Worm (Caenorhabditis elegans): ENCODE measurements around the gene T05A7.6.

T05A7.6 gene

DNA sequence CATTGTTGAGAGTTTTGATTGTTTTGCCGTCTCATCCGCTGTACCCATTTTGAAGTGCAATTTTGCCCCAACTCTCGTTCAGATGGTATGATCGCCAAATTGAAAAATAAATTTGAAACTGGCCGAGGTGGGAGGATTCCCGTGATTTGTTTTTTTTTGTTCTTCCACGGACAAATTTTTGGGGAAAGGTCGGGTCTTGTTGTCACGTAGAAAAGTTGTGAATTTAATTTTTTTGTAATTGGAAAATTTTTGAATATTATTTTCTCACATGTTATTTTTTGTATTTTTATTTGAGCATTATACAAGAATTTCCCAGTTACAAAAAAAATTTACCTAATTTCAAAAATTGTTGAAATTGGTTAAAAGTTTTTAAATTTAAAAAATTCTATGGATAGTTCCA, at the start of gene T05A7.6:
TSS of gene T05A7.6 (minus strand) at position 101 of the 400 bp plus-strand sequence.
- TF ChIP-seq scrt-1 (GFP tag; IDR thresholded peaks at IDR 0.05): no peak
- TF ChIP-seq aly-1 (tag; optimal IDR thresholded peaks at IDR 0.05): no peak
- no peak for TF ChIP-seq B0310.2 (tag; optimal IDR thresholded peaks at IDR 0.05)
- TF ChIP-seq flt-1 (GFP tag; IDR thresholded peaks at IDR 0.05): no peak
- TF ChIP-seq hmg-4 (GFP tag; optimal IDR thresholded peaks at IDR 0.05): no peak
- no peak for TF ChIP-seq pes-1 (GFP tag; IDR thresholded peaks at IDR 0.05)
- TF ChIP-seq ama-1 (optimal IDR thresholded peaks at IDR 0.05): no peak
- TF ChIP-seq tra-4 (tag; optimal IDR thresholded peaks at IDR 0.05): no peak
- no peak for TF ChIP-seq ceh-36 (tag; optimal IDR thresholded peaks at IDR 0.05)
- no peak for TF ChIP-seq ets-7 (tag; optimal IDR thresholded peaks at IDR 0.05)
- TF ChIP-seq F13C5.2 (tag; optimal IDR thresholded peaks at IDR 0.05): no peak
- TF ChIP-seq hnd-1 (tag; optimal IDR thresholded peaks at IDR 0.05): no peak
- TF ChIP-seq tbx-37 (GFP tag; conservative IDR thresholded peaks at IDR 0.05): no peak
- TF ChIP-seq sea-1 (GFP tag; conservative IDR thresholded peaks at IDR 0.05): no peak
- no peak for TF ChIP-seq ceh-13 (GFP tag; optimal IDR thresholded peaks at IDR 0.05)
- TF ChIP-seq hmbx-1 (tag; optimal IDR thresholded peaks at IDR 0.05): no peak
- TF ChIP-seq tbx-11 (GFP tag; IDR thresholded peaks at IDR 0.05): no peak

DNA sequence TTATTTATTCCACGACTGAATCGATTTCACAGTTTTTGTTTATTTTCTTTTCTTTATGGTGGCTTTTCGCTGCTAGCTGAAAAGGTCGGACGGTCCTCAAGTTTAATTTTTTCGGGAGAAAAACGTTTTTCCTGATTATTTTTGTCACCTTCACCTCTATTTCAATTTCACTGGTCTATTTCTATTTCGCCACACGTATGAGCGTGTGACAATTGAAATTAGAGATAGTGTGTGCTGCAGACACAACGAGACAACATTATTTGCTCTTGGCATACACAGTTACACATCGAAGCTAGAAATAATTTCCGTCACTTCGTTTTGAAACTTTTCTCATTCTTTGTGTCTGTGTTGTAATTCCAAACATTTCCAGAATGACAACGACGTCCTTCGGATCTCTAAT, 44.1 kb upstream of the T05A7.6 start, which contains the start of gene F41C3.8:
TSS of gene F41C3.8 (plus strand) at position 371 of the 400 bp plus-strand sequence.
- no peak for TF ChIP-seq hmbx-1 (tag; optimal IDR thresholded peaks at IDR 0.05)
- no peak for TF ChIP-seq F13C5.2 (tag; optimal IDR thresholded peaks at IDR 0.05)
- TF ChIP-seq tbx-11 (GFP tag; IDR thresholded peaks at IDR 0.05): no peak
- TF ChIP-seq hnd-1 (tag; optimal IDR thresholded peaks at IDR 0.05): no peak
- no peak for TF ChIP-seq hmg-4 (GFP tag; optimal IDR thresholded peaks at IDR 0.05)
- TF ChIP-seq ceh-13 (GFP tag; optimal IDR thresholded peaks at IDR 0.05): no peak
- no peak for TF ChIP-seq ceh-36 (tag; optimal IDR thresholded peaks at IDR 0.05)
- TF ChIP-seq ama-1 (optimal IDR thresholded peaks at IDR 0.05): no peak
- TF ChIP-seq tbx-37 (GFP tag; conservative IDR thresholded peaks at IDR 0.05): no peak
- no peak for TF ChIP-seq sea-1 (GFP tag; conservative IDR thresholded peaks at IDR 0.05)
- no peak for TF ChIP-seq pes-1 (GFP tag; IDR thresholded peaks at IDR 0.05)
- no peak for TF ChIP-seq flt-1 (GFP tag; IDR thresholded peaks at IDR 0.05)
- no peak for TF ChIP-seq scrt-1 (GFP tag; IDR thresholded peaks at IDR 0.05)
- no peak for TF ChIP-seq aly-1 (tag; optimal IDR thresholded peaks at IDR 0.05)
- no peak for TF ChIP-seq ets-7 (tag; optimal IDR thresholded peaks at IDR 0.05)
- TF ChIP-seq tra-4 (tag; optimal IDR thresholded peaks at IDR 0.05): no peak
- no peak for TF ChIP-seq B0310.2 (tag; optimal IDR thresholded peaks at IDR 0.05)

- TF ChIP-seq B0310.2 (tag; optimal IDR thresholded peaks at IDR 0.05) (no peak), aly-1 (tag; optimal IDR thresholded peaks at IDR 0.05) (no peak), hmbx-1 (tag; optimal IDR thresholded peaks at IDR 0.05) (no peak), tbx-11 (GFP tag; IDR thresholded peaks at IDR 0.05) (no peak), ceh-36 (tag; optimal IDR thresholded peaks at IDR 0.05) (no peak), ets-7 (tag; optimal IDR thresholded peaks at IDR 0.05) (no peak), ceh-13 (GFP tag; optimal IDR thresholded peaks at IDR 0.05) (no peak), pes-1 (GFP tag; IDR thresholded peaks at IDR 0.05) (no peak), F13C5.2 (tag; optimal IDR thresholded peaks at IDR 0.05) (no peak), hmg-4 (GFP tag; optimal IDR thresholded peaks at IDR 0.05) (no peak), ama-1 (optimal IDR thresholded peaks at IDR 0.05) (no peak), tra-4 (tag; optimal IDR thresholded peaks at IDR 0.05) (no peak), scrt-1 (GFP tag; IDR thresholded peaks at IDR 0.05) (no peak), flt-1 (GFP tag; IDR thresholded peaks at IDR 0.05) (no peak), hnd-1 (tag; optimal IDR thresholded peaks at IDR 0.05) (no peak), tbx-37 (GFP tag; conservative IDR thresholded peaks at IDR 0.05) (no peak)
Measured at ce11 chrII:4710813-4711212, 39.2 kb upstream of the T05A7.6 start.

DNA sequence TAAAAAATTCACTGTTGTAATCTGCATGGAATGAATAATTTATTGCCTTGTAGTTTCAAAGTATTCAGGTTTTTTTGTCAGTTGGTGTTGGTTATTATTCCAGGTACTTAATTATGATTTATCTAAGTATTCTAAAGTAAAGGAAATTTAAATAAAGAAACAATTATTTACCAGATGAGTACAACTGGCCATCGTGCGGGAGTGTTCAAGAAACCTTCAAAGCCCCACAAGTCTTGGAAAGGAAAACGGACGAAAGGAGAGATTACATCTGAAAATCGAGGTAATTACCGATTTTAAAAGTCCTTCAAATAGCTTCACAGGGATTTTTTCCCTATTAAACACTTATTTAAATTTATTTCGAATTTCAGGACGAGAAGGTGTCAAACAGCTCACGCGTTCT, 38.5 kb upstream of the T05A7.6 start, which contains the start of gene tag-151:
TSS of gene tag-151 (plus strand) at position 158 of the 400 bp plus-strand sequence.
- TF ChIP-seq sea-1 (GFP tag; conservative IDR thresholded peaks at IDR 0.05): no peak
- TF ChIP-seq hmg-4 (GFP tag; optimal IDR thresholded peaks at IDR 0.05): no peak
- TF ChIP-seq ceh-13 (GFP tag; optimal IDR thresholded peaks at IDR 0.05): no peak
- no peak for TF ChIP-seq B0310.2 (tag; optimal IDR thresholded peaks at IDR 0.05)
- TF ChIP-seq pes-1 (GFP tag; IDR thresholded peaks at IDR 0.05): no peak
- no peak for TF ChIP-seq hnd-1 (tag; optimal IDR thresholded peaks at IDR 0.05)
- no peak for TF ChIP-seq ama-1 (optimal IDR thresholded peaks at IDR 0.05)
- no peak for TF ChIP-seq scrt-1 (GFP tag; IDR thresholded peaks at IDR 0.05)
- TF ChIP-seq tra-4 (tag; optimal IDR thresholded peaks at IDR 0.05): no peak
- TF ChIP-seq F13C5.2 (tag; optimal IDR thresholded peaks at IDR 0.05): no peak
- TF ChIP-seq tbx-37 (GFP tag; conservative IDR thresholded peaks at IDR 0.05): no peak
- no peak for TF ChIP-seq flt-1 (GFP tag; IDR thresholded peaks at IDR 0.05)
- no peak for TF ChIP-seq ets-7 (tag; optimal IDR thresholded peaks at IDR 0.05)
- TF ChIP-seq ceh-36 (tag; optimal IDR thresholded peaks at IDR 0.05): no peak
- TF ChIP-seq tbx-11 (GFP tag; IDR thresholded peaks at IDR 0.05): no peak
- no peak for TF ChIP-seq aly-1 (tag; optimal IDR thresholded peaks at IDR 0.05)

DNA sequence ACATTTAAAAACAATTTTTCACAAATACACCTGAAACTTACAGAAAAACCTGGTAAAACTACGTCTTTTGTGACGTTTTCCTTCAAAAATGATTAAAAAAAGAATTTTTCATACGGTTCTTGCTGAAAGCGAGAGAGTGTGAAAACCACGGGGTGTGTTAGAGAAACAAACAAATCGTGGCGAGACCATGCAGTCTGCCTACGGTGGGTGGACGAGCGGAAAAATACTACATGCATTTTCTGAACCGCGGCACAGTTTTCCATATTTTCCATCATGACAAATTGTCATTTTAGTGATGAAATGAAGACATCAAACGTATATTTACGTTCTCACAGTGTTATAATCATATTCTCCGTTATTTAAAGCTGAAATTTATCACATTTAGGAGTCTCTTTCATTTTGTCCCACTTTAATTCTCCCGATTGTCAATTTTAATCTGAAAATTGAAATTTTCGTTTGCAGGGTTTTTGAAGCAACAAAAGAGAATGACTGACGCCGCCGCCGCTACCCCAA, 34.8 kb upstream of the T05A7.6 start, which contains the start of the genes F10G7.9 and tsn-1:
TSS of gene F10G7.9 (minus strand) at position 127 of the 513 bp plus-strand sequence.
TSS of gene tsn-1 (plus strand) at position 463 of the 513 bp plus-strand sequence.
- no peak for TF ChIP-seq ceh-36 (tag; optimal IDR thresholded peaks at IDR 0.05)
- no peak for TF ChIP-seq flt-1 (GFP tag; IDR thresholded peaks at IDR 0.05)
- peak; percentile 12 for TF ChIP-seq F13C5.2 (tag; optimal IDR thresholded peaks at IDR 0.05)

DNA sequence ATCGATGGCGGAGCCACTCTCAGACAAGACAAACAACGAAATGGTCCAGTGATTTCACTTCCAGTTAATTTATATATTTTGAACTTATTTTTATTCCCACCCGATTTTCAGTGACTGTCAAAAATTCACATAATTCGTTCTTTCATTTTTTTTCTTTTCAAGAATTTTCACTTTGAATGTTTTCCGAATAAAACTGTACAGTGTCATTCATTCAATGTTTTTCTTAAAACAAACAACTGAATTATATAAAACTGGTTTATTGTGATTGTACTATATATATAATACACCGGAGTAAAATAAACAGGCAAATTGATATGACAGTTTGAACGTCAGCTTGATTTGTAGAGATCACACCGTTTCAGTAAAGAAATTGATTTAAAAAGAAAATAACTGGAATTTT, 31.4 kb upstream of the T05A7.6 start:
- TF ChIP-seq ets-7 (tag; optimal IDR thresholded peaks at IDR 0.05): no peak
- no peak for TF ChIP-seq ama-1 (optimal IDR thresholded peaks at IDR 0.05)
- TF ChIP-seq pes-1 (GFP tag; IDR thresholded peaks at IDR 0.05): no peak
- no peak for TF ChIP-seq tra-4 (tag; optimal IDR thresholded peaks at IDR 0.05)
- TF ChIP-seq hnd-1 (tag; optimal IDR thresholded peaks at IDR 0.05): no peak
- TF ChIP-seq hmg-4 (GFP tag; optimal IDR thresholded peaks at IDR 0.05): no peak
- TF ChIP-seq scrt-1 (GFP tag; IDR thresholded peaks at IDR 0.05): no peak
- TF ChIP-seq B0310.2 (tag; optimal IDR thresholded peaks at IDR 0.05): no peak

- peak; percentile 58 for TF ChIP-seq ets-7 (tag; optimal IDR thresholded peaks at IDR 0.05)
- peak; percentile 81 for TF ChIP-seq F13C5.2 (tag; optimal IDR thresholded peaks at IDR 0.05)
- TF ChIP-seq tbx-37 (GFP tag; conservative IDR thresholded peaks at IDR 0.05): peak; percentile 45; the same call in 1 of the 2 replicates
- peak; percentile 65; the same call in 1 of the 2 replicates for TF ChIP-seq sea-1 (GFP tag; conservative IDR thresholded peaks at IDR 0.05)
- peak; percentile 25 for TF ChIP-seq hnd-1 (tag; optimal IDR thresholded peaks at IDR 0.05)
- TF ChIP-seq B0310.2 (tag; optimal IDR thresholded peaks at IDR 0.05): peak; percentile 18
- peak; percentile 44 for TF ChIP-seq aly-1 (tag; optimal IDR thresholded peaks at IDR 0.05)
- TF ChIP-seq flt-1 (GFP tag; IDR thresholded peaks at IDR 0.05): peak; percentile 63
- peak; percentile 68 for TF ChIP-seq tbx-11 (GFP tag; IDR thresholded peaks at IDR 0.05)
- TF ChIP-seq pes-1 (GFP tag; IDR thresholded peaks at IDR 0.05): peak; percentile 79
- peak; percentile 71 for TF ChIP-seq scrt-1 (GFP tag; IDR thresholded peaks at IDR 0.05)
- TF ChIP-seq hmg-4 (GFP tag; optimal IDR thresholded peaks at IDR 0.05): peak; percentile 78
Measured at ce11 chrII:4701482-4702119, 30.0 kb upstream of the T05A7.6 start, which contains the start of gene unc-85. TSS of gene unc-85 (plus strand) at chrII:4702069.
